Worm (Caenorhabditis elegans) whole organism, midembryonic: Measurements from ENCODE around the gene ttr-47.

Experiments used
- T22C8.4 ChIP-seq: fragments of 200-800 bp; sonication (Bioruptor generic); IDR thresholded peaks from 2 replicates; pipeline ENCODE4 v1.3.6; 2022; ENCODE audit warnings: missing genetic modification characterization, missing compliant biosample characterization
- cog-1 ChIP-seq: sonication (generic microtip); optimal IDR thresholded peaks from 2 replicates; lab custom pipeline; 2016; ENCODE audit warnings: missing genetic modification characterization, missing compliant biosample characterization
- flt-1 ChIP-seq: fragments of 200-800 bp; sonication (Bioruptor generic); IDR thresholded peaks from 2 replicates; pipeline ENCODE4 v1.3.6; 2022; ENCODE audit warnings: missing genetic modification characterization, missing compliant biosample characterization
- klf-2 ChIP-seq: fragments of 200-800 bp; sonication (Bioruptor generic); conservative IDR thresholded peaks from 2 replicates; pipeline ENCODE4 v1.3.6; 2022; ENCODE audit warnings: missing genetic modification reagents, missing genetic modification characterization, missing compliant biosample characterization
- med-1 ChIP-seq: sonication (generic microtip); optimal IDR thresholded peaks from 2 replicates; lab custom pipeline; 2017; ENCODE audit warnings: missing genetic modification characterization, mild to moderate bottlenecking, missing compliant biosample characterization, antibody characterized with exemption, missing genetic modification reagents; ENCODE audit not compliant: insufficient read depth
- ref-1 ChIP-seq: fragments of 200-800 bp; sonication (Bioruptor generic); conservative IDR thresholded peaks from 2 replicates; pipeline ENCODE4 v1.3.6; 2022; ENCODE audit warnings: missing genetic modification reagents, missing genetic modification characterization, missing compliant biosample characterization
- tab-1 ChIP-seq: fragments of 200-800 bp; sonication (Bioruptor generic); IDR thresholded peaks from 2 replicates; pipeline ENCODE4 v1.3.6; 2022; ENCODE audit warnings: missing genetic modification characterization, missing compliant biosample characterization
- ztf-23 ChIP-seq: fragments of 200-800 bp; sonication (Bioruptor generic); IDR thresholded peaks from 2 replicates; pipeline ENCODE4 v1.3.6; 2022; ENCODE audit warnings: missing genetic modification reagents, missing genetic modification characterization, missing compliant biosample characterization
- ztf-29 ChIP-seq: fragments of 200-800 bp; sonication (Bioruptor generic); IDR thresholded peaks from 2 replicates; pipeline ENCODE4 v1.3.6; 2022; ENCODE audit warnings: missing genetic modification reagents, missing genetic modification characterization, missing compliant biosample characterization

- no peak for TF ChIP-seq cog-1 (tag; lab: Kevin White, UChicago)
- TF ChIP-seq med-1 (GFP tag; lab: Kevin White, UChicago), result no peak
- no peak for TF ChIP-seq flt-1 (GFP tag; lab: Robert Waterston, UW)
- TF ChIP-seq tab-1 (GFP tag; lab: Robert Waterston, UW), result no peak
- no peak for TF ChIP-seq ref-1 (GFP tag; lab: Robert Waterston, UW)
- no peak for TF ChIP-seq T22C8.4 (GFP tag; lab: Robert Waterston, UW)
- no peak for TF ChIP-seq ztf-23 (GFP tag; lab: Robert Waterston, UW)
- no peak for TF ChIP-seq klf-2 (GFP tag; lab: Robert Waterston, UW)
- no peak for TF ChIP-seq ztf-29
These were observed 26.1 kb downstream of the ttr-47 start for ce11 chrV:8948996-8949395.
